Worm (Caenorhabditis elegans): ENCODE data around the gene cutl-15.

cutl-15 gene

ce11 chrII:8914654-8915053 lies 32.8 kb downstream of the cutl-15 start:
- TF ChIP-seq ceh-45 (GFP tag; IDR thresholded peaks at IDR 0.05) (no peak), C38D4.7 (GFP tag; optimal IDR thresholded peaks at IDR 0.05) (no peak), elt-2 (tag; optimal IDR thresholded peaks at IDR 0.05) (no peak), tbx-2 (tag; optimal IDR thresholded peaks at IDR 0.05) (no peak), ttx-3 (tag; optimal IDR thresholded peaks at IDR 0.05) (no peak), zip-5 (tag; optimal IDR thresholded peaks at IDR 0.05) (no peak), fax-1 (tag; optimal IDR thresholded peaks at IDR 0.05) (no peak), nhr-232 (tag; optimal IDR thresholded peaks at IDR 0.05) (no peak), che-1 (tag; optimal IDR thresholded peaks at IDR 0.05) (no peak), hlh-15 (tag; optimal IDR thresholded peaks at IDR 0.05) (no peak), dmd-4 (tag; optimal IDR thresholded peaks at IDR 0.05; ENCODE audit: borderline replicate concordance) (no peak), fkh-10 (GFP tag; optimal IDR thresholded peaks at IDR 0.05) (no peak), ceh-14 (tag; optimal IDR thresholded peaks at IDR 0.05) (no peak), rnt-1 (tag; optimal IDR thresholded peaks at IDR 0.05) (no peak), ztf-16 (tag; optimal IDR thresholded peaks at IDR 0.05) (no peak), Y22D7AL.16 (tag; optimal IDR thresholded peaks at IDR 0.05) (no peak), lim-6 (tag; optimal IDR thresholded peaks at IDR 0.05) (no peak)

ce11 chrII:8912523-8913017 lies 34.9 kb downstream of the cutl-15 start:
- TF ChIP-seq gmeb-2 (tag; optimal IDR thresholded peaks at IDR 0.05) = no peak
- no peak for TF ChIP-seq K09A11.1 (tag; optimal IDR thresholded peaks at IDR 0.05; ENCODE audit: insufficient read depth)
- no peak for TF ChIP-seq mec-3 (tag; optimal IDR thresholded peaks at IDR 0.05; ENCODE audit: borderline replicate concordance)
- TF ChIP-seq ceh-24 (tag; optimal IDR thresholded peaks at IDR 0.05) = no peak
- TF ChIP-seq rnt-1 (tag; optimal IDR thresholded peaks at IDR 0.05) = no peak
- TF ChIP-seq unc-3 (GFP tag; conservative IDR thresholded peaks at IDR 0.05) = no peak
- no peak for TF ChIP-seq unc-3 (tag; optimal IDR thresholded peaks at IDR 0.05)
- no peak for TF ChIP-seq lim-6 (tag; optimal IDR thresholded peaks at IDR 0.05)
- TF ChIP-seq pqm-1 (tag; optimal IDR thresholded peaks at IDR 0.05) = no peak
- no peak for TF ChIP-seq ceh-34 (tag; optimal IDR thresholded peaks at IDR 0.05)
- no peak for TF ChIP-seq npax-4 (tag; optimal IDR thresholded peaks at IDR 0.05)
- TF ChIP-seq zip-5 (tag; optimal IDR thresholded peaks at IDR 0.05) = no peak

- TF ChIP-seq unc-3 (GFP tag; conservative IDR thresholded peaks at IDR 0.05) (no peak), unc-3 (tag; optimal IDR thresholded peaks at IDR 0.05) (no peak)
Observed at ce11 chrII:8911929-8912328, 35.6 kb downstream of the cutl-15 start, which contains the start of gene B0457.4. B0457.4 (minus strand) TSS chrII:8912029.

- TF ChIP-seq che-1 (tag; optimal IDR thresholded peaks at IDR 0.05) = no peak
- no peak for TF ChIP-seq sdc-2 (tag; optimal IDR thresholded peaks at IDR 0.05)
- TF ChIP-seq elt-2 (tag; optimal IDR thresholded peaks at IDR 0.05) = no peak
- TF ChIP-seq ceh-19 (GFP tag; optimal IDR thresholded peaks at IDR 0.05) = no peak
- TF ChIP-seq unc-42 (tag; optimal IDR thresholded peaks at IDR 0.05) = no peak
- TF ChIP-seq gmeb-2 (tag; optimal IDR thresholded peaks at IDR 0.05) = no peak
- no peak for TF ChIP-seq mec-3 (tag; optimal IDR thresholded peaks at IDR 0.05; ENCODE audit: borderline replicate concordance)
- TF ChIP-seq ceh-2 (tag; optimal IDR thresholded peaks at IDR 0.05) = no peak
- TF ChIP-seq ref-2 (tag; optimal IDR thresholded peaks at IDR 0.05) = no peak
- no peak for TF ChIP-seq pax-1 (tag; optimal IDR thresholded peaks at IDR 0.05)
- TF ChIP-seq npax-4 (tag; optimal IDR thresholded peaks at IDR 0.05) = no peak
- no peak for TF ChIP-seq ceh-24 (tag; optimal IDR thresholded peaks at IDR 0.05)
- TF ChIP-seq ceh-9 (tag; optimal IDR thresholded peaks at IDR 0.05) = no peak
- no peak for TF ChIP-seq nfya-1 (tag; optimal IDR thresholded peaks at IDR 0.05)
- TF ChIP-seq dve-1 (tag; optimal IDR thresholded peaks at IDR 0.05) = no peak
- no peak for TF ChIP-seq unc-55 (GFP tag; optimal IDR thresholded peaks at IDR 0.05)
- TF ChIP-seq ets-4 (tag; optimal IDR thresholded peaks at IDR 0.05) = no peak
- no peak for TF ChIP-seq unc-86 (tag; optimal IDR thresholded peaks at IDR 0.05)
- no peak for TF ChIP-seq hlh-13 (GFP tag; optimal IDR thresholded peaks at IDR 0.05)
- TF ChIP-seq zip-5 (tag; optimal IDR thresholded peaks at IDR 0.05) = no peak
Observed at ce11 chrII:8903871-8904270, 43.6 kb downstream of the cutl-15 start.

Data from whole organism, late embryonic.